Worm (Caenorhabditis elegans): ENCODE measurements around the gene ZC204.14.

DNA sequence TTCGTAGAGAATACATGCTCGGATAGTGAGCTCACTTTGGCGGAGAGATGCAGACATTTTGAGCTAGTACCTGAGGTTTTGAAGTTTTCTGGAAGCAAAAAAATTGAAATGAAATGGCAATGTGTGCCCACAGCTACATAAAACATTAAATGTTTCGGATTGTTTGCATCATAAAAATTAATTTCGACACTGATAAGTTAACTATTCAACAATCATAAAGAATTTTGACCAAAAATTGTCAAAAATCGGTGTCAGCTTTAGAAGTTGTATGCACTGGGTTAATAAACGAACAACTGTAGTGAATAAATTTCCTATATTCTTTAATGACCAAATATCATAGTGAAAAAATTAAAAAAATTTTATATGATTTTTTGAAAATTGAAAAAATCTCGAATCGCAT is 43.8 kb downstream of the ZC204.14 start, which contains the start of gene fbxa-166:
- no peak for TF ChIP-seq gei-17 (GFP tag; optimal IDR thresholded peaks at IDR 0.05)
- TF ChIP-seq attf-6 (GFP tag; IDR thresholded peaks at IDR 0.05), result no peak
- TF ChIP-seq mes-4 (tag; optimal IDR thresholded peaks at IDR 0.05), result no peak
- TF ChIP-seq F57A8.1 (GFP tag; optimal IDR thresholded peaks at IDR 0.05), result no peak
- TF ChIP-seq ztf-26 (tag; optimal IDR thresholded peaks at IDR 0.05), result no peak
- TF ChIP-seq rec-8 (tag; optimal IDR thresholded peaks at IDR 0.05), result no peak
- TF ChIP-seq lag-1 (GFP tag; IDR thresholded peaks at IDR 0.05), result no peak
- TF ChIP-seq ama-1 (optimal IDR thresholded peaks at IDR 0.05), result no peak
- no peak for TF ChIP-seq ama-1 (GFP tag; optimal IDR thresholded peaks at IDR 0.05)
- no peak for TF ChIP-seq lin-35 (GFP tag; optimal IDR thresholded peaks at IDR 0.05)
- no peak for TF ChIP-seq F55B11.4 (tag; optimal IDR thresholded peaks at IDR 0.05; ENCODE audit: borderline replicate concordance, insufficient read depth)
- no peak for TF ChIP-seq pbrm-1 (GFP tag; IDR thresholded peaks at IDR 0.05)
- no peak for TF ChIP-seq unc-130 (GFP tag; optimal IDR thresholded peaks at IDR 0.05)
- TF ChIP-seq ceh-58 (GFP tag; IDR thresholded peaks at IDR 0.05), result no peak
- TF ChIP-seq nhr-90 (tag; optimal IDR thresholded peaks at IDR 0.05), result no peak
